Worm (Caenorhabditis elegans): ENCODE measurements around the gene abcx-1.

ce11 chrII:6521316-6521715 is 10.6 kb upstream of the abcx-1 start, which contains the start of gene toe-2:
- TF ChIP-seq mab-5 (tag; optimal IDR thresholded peaks at IDR 0.05) (no peak), lin-13 (GFP tag; optimal IDR thresholded peaks at IDR 0.05) (no peak)

Measured in whole organism, L2 larva.